Worm (Caenorhabditis elegans): Measurements from ENCODE around the gene F53E4.1.
A peak's percentile ranks its signal among the peaks of the same experiment; 100 is the strongest.

F53E4.1 gene

ce11 chrV:15614534-15614933 lies 53.6 kb downstream of the F53E4.1 start:
- no peak for TF ChIP-seq ceh-9 (tag; optimal IDR thresholded peaks at IDR 0.05)
- TF ChIP-seq ceh-28 (tag; optimal IDR thresholded peaks at IDR 0.05): no peak
- no peak for TF ChIP-seq mml-1 (tag; optimal IDR thresholded peaks at IDR 0.05)
- TF ChIP-seq nhr-237 (tag; optimal IDR thresholded peaks at IDR 0.05): no peak
- TF ChIP-seq nhr-25 (tag; optimal IDR thresholded peaks at IDR 0.05): no peak
- TF ChIP-seq ztf-4 (tag; optimal IDR thresholded peaks at IDR 0.05): no peak
- no peak for TF ChIP-seq zag-1 (tag; optimal IDR thresholded peaks at IDR 0.05)
- no peak for TF ChIP-seq skn-1 (tag; optimal IDR thresholded peaks at IDR 0.05)
- TF ChIP-seq nhr-12 (tag; optimal IDR thresholded peaks at IDR 0.05): no peak
- no peak for TF ChIP-seq tbx-2 (tag; optimal IDR thresholded peaks at IDR 0.05)
- TF ChIP-seq nhr-11 (tag; optimal IDR thresholded peaks at IDR 0.05): no peak
- TF ChIP-seq elt-2 (tag; optimal IDR thresholded peaks at IDR 0.05): no peak
- TF ChIP-seq sea-2 (GFP tag; optimal IDR thresholded peaks at IDR 0.05): no peak
- no peak for TF ChIP-seq fos-1 (tag; optimal IDR thresholded peaks at IDR 0.05)
- no peak for TF ChIP-seq elt-3 (tag; optimal IDR thresholded peaks at IDR 0.05)
- TF ChIP-seq lin-15B (tag; optimal IDR thresholded peaks at IDR 0.05): no peak
- no peak for TF ChIP-seq hmg-11 (tag; optimal IDR thresholded peaks at IDR 0.05)

- no peak for TF ChIP-seq nhr-11 (tag; optimal IDR thresholded peaks at IDR 0.05)
- TF ChIP-seq pha-4 (tag; optimal IDR thresholded peaks at IDR 0.05): no peak
- TF ChIP-seq lin-15B (tag; optimal IDR thresholded peaks at IDR 0.05): no peak
- no peak for TF ChIP-seq fkh-10 (GFP tag; optimal IDR thresholded peaks at IDR 0.05)
- TF ChIP-seq fkh-2 (tag; optimal IDR thresholded peaks at IDR 0.05): no peak
- TF ChIP-seq nhr-25 (tag; optimal IDR thresholded peaks at IDR 0.05): no peak
- no peak for TF ChIP-seq tbx-2 (tag; optimal IDR thresholded peaks at IDR 0.05)
Observed at ce11 chrV:15612886-15613285, 55.2 kb downstream of the F53E4.1 start, which contains the start of gene str-263. TSS of gene str-263 (plus strand) at chrV:15613186.

- peak; percentile 20 for TF ChIP-seq lin-15B (tag; optimal IDR thresholded peaks at IDR 0.05)
- TF ChIP-seq egl-27 (tag; optimal IDR thresholded peaks at IDR 0.05): no peak
- peak; percentile 23 for TF ChIP-seq snpc-4 (tag; optimal IDR thresholded peaks at IDR 0.05)
- peak; percentile 46 for TF ChIP-seq lin-39 (tag; optimal IDR thresholded peaks at IDR 0.05)
Observed at ce11 chrV:15610350-15610940, 57.7 kb downstream of the F53E4.1 start, which contains the start of the genes fbxa-153 and str-12. TSS of gene fbxa-153 (minus strand) at chrV:15610384. TSS of gene str-12 (plus strand) at chrV:15610890.

ce11 chrV:15605045-15605444 lies 63.1 kb downstream of the F53E4.1 start, which contains the start of gene fbxa-154:
TSS of gene fbxa-154 (minus strand) at chrV:15605145.
- TF ChIP-seq aly-2 (tag; optimal IDR thresholded peaks at IDR 0.05) (no peak), fos-1 (tag; optimal IDR thresholded peaks at IDR 0.05) (no peak), elt-3 (tag; optimal IDR thresholded peaks at IDR 0.05) (no peak), mml-1 (tag; optimal IDR thresholded peaks at IDR 0.05) (no peak), nhr-12 (tag; optimal IDR thresholded peaks at IDR 0.05) (no peak), unc-39 (tag; optimal IDR thresholded peaks at IDR 0.05) (no peak), nhr-43 (tag; optimal IDR thresholded peaks at IDR 0.05; ENCODE audit: poor library complexity, severe bottlenecking) (no peak), tbx-2 (tag; optimal IDR thresholded peaks at IDR 0.05) (no peak), sea-2 (GFP tag; optimal IDR thresholded peaks at IDR 0.05) (no peak), fkh-10 (GFP tag; optimal IDR thresholded peaks at IDR 0.05) (no peak), egl-27 (tag; optimal IDR thresholded peaks at IDR 0.05) (no peak)
